Worm (Caenorhabditis elegans): ENCODE measurements around the gene C06E1.9.

The C06E1.9 gene

ce11 chrIII:8652112-8652694, 42.6 kb upstream of the C06E1.9 start:
- TF ChIP-seq dpl-1 (GFP tag; optimal IDR thresholded peaks at IDR 0.05) = no peak
- no peak for TF ChIP-seq zag-1 (tag; optimal IDR thresholded peaks at IDR 0.05)
- no peak for TF ChIP-seq efl-1 (optimal IDR thresholded peaks at IDR 0.05)
- no peak for TF ChIP-seq efl-1 (GFP tag; optimal IDR thresholded peaks at IDR 0.05 in 1 of 2)
- TF ChIP-seq tbx-2 (tag; optimal IDR thresholded peaks at IDR 0.05) = peak; percentile 13
- no peak for TF ChIP-seq sox-4 (tag; optimal IDR thresholded peaks at IDR 0.05)
- no peak for TF ChIP-seq ces-1 (GFP tag; optimal IDR thresholded peaks at IDR 0.05)
- no peak for TF ChIP-seq alr-1 (tag; optimal IDR thresholded peaks at IDR 0.05; ENCODE audit: borderline replicate concordance)
- TF ChIP-seq unc-86 (tag; optimal IDR thresholded peaks at IDR 0.05) = no peak
- no peak for TF ChIP-seq F16B12.6 (tag; optimal IDR thresholded peaks at IDR 0.05)
- no peak for TF ChIP-seq ztf-4 (tag; optimal IDR thresholded peaks at IDR 0.05)
- TF ChIP-seq egl-27 (tag; optimal IDR thresholded peaks at IDR 0.05) = no peak
- no peak for TF ChIP-seq jun-1 (tag; optimal IDR thresholded peaks at IDR 0.05)
- TF ChIP-seq fos-1 (tag; optimal IDR thresholded peaks at IDR 0.05) = no peak
- TF ChIP-seq irx-1 (tag; optimal IDR thresholded peaks at IDR 0.05) = no peak
- no peak for TF ChIP-seq hlh-4 (tag; optimal IDR thresholded peaks at IDR 0.05)
- no peak for TF ChIP-seq ceh-8 (GFP tag; optimal IDR thresholded peaks at IDR 0.05)
- TF ChIP-seq xbp-1 (tag; optimal IDR thresholded peaks at IDR 0.05) = no peak
- no peak for TF ChIP-seq ceh-90 (tag; optimal IDR thresholded peaks at IDR 0.05)
- no peak for TF ChIP-seq sptf-1 (tag; optimal IDR thresholded peaks at IDR 0.05)
- TF ChIP-seq nhr-237 (tag; optimal IDR thresholded peaks at IDR 0.05) = no peak
- TF ChIP-seq lin-13 (GFP tag; optimal IDR thresholded peaks at IDR 0.05) = no peak
- no peak for TF ChIP-seq aha-1 (tag; optimal IDR thresholded peaks at IDR 0.05)
- TF ChIP-seq ama-1 (optimal IDR thresholded peaks at IDR 0.05) = peak; percentile 88
- no peak for TF ChIP-seq C16A3.4 (tag; optimal IDR thresholded peaks at IDR 0.05)
- TF ChIP-seq hpl-2 (GFP tag; optimal IDR thresholded peaks at IDR 0.05) = no peak
- TF ChIP-seq ets-5 (GFP tag; IDR thresholded peaks at IDR 0.05) = no peak
- no peak for TF ChIP-seq lin-39 (tag; optimal IDR thresholded peaks at IDR 0.05)
- no peak for TF ChIP-seq efl-3 (GFP tag; optimal IDR thresholded peaks at IDR 0.05)
- TF ChIP-seq nhr-71 (tag; optimal IDR thresholded peaks at IDR 0.05) = no peak
- TF ChIP-seq fkh-8 (tag; optimal IDR thresholded peaks at IDR 0.05) = no peak
- peak; percentile 19 for TF ChIP-seq nhr-85 (tag)
- no peak for TF ChIP-seq lsy-2 (tag; optimal IDR thresholded peaks at IDR 0.05)
- peak; percentile 14; the same call in 1 of the 2 replicates for TF ChIP-seq nhr-19 (GFP tag; conservative IDR thresholded peaks at IDR 0.05)
- no peak for TF ChIP-seq mef-2 (tag; optimal IDR thresholded peaks at IDR 0.05)
- TF ChIP-seq mab-9 (GFP tag; IDR thresholded peaks at IDR 0.05) = no peak
- TF ChIP-seq nhr-12 (tag; optimal IDR thresholded peaks at IDR 0.05) = no peak
- TF ChIP-seq grh-1 (GFP tag; IDR thresholded peaks at IDR 0.05) = no peak
- no peak for TF ChIP-seq lin-35 (GFP tag; optimal IDR thresholded peaks at IDR 0.05)
- TF ChIP-seq zip-4 (GFP tag; optimal IDR thresholded peaks at IDR 0.05) = no peak
- TF ChIP-seq pax-3 (tag; optimal IDR thresholded peaks at IDR 0.05) = no peak
- TF ChIP-seq nhr-90 (tag; optimal IDR thresholded peaks at IDR 0.05; ENCODE audit: poor library complexity) = peak; percentile 47
- no peak for TF ChIP-seq ceh-82 (tag; optimal IDR thresholded peaks at IDR 0.05)
- peak; percentile 0 for TF ChIP-seq nhr-20 (tag; optimal IDR thresholded peaks at IDR 0.05)
- TF ChIP-seq ceh-88 (GFP tag; IDR thresholded peaks at IDR 0.05) = 0 out of 2 replicates have a peak, but pooled peaks have one; percentile 31
- no peak for TF ChIP-seq lir-3 (tag; optimal IDR thresholded peaks at IDR 0.05; ENCODE audit: poor library complexity)
- peak; percentile 3 for TF ChIP-seq elt-2 (tag; optimal IDR thresholded peaks at IDR 0.05)
- TF ChIP-seq nhr-77 (tag; optimal IDR thresholded peaks at IDR 0.05) = no peak

Measured in whole organism, L1 larva.